Worm (Caenorhabditis elegans): ENCODE data around the gene zip-1.

DNA sequence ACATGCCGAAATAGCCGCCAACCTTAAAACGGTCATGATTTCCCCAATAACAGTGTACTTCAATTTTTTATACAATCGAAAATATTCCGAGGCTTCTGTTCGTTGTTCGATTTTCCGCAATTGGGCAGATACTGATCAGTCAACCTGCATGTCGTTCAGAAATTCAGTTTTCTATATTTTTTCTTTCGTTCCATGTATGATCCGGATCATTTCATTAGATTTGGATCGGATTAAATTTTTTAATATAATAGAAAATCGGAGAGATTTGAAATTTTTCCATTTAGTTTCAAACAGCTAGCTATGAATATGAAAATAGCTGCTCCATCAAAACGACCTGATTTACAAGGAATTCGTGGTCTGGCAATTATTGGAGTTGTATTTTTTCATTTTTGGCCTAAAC lies 18.4 kb upstream of the zip-1 start, which contains the start of gene Y75B8A.37:
- TF ChIP-seq med-1 (GFP tag; optimal IDR thresholded peaks at IDR 0.05; ENCODE audit: insufficient read depth) (no peak), tab-1 (GFP tag; IDR thresholded peaks at IDR 0.05) (no peak), klf-2 (GFP tag; conservative IDR thresholded peaks at IDR 0.05) (no peak), ztf-23 (GFP tag; IDR thresholded peaks at IDR 0.05) (no peak), ztf-29 (GFP tag; IDR thresholded peaks at IDR 0.05) (no peak), T22C8.4 (GFP tag; IDR thresholded peaks at IDR 0.05) (no peak)

Data from whole organism, midembryonic.